Fruit fly (Drosophila melanogaster): ENCODE results near the gene CG43273.

DNA sequence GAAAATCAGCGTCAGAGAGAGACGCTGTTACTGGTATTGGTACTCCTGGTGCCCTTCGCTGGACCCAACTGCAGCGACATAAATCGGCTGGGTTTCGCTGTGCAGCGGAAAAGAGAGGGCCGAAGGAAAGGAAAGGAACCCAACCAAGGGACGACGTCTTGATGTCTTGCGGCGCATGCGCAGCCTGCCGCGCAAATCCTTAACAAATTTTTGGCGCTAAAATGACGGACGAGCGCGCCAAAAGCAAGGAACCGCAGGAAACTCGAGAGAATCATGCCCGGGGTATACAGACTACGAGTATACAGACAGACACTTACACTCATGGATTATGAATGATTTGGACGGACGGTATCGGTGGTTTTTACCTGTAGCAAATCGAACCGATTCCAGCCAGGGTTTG, 36.9 kb downstream of the CG43273 start:
- TF ChIP-seq CG14655 (GFP tag; optimal IDR thresholded peaks at IDR 0.05) (no peak), CG34367 (tag; optimal IDR thresholded peaks at IDR 0.05) (no peak), CG8159 (tag; optimal IDR thresholded peaks at IDR 0.05) (no peak), Pif1A (GFP tag; optimal IDR thresholded peaks at IDR 0.05) (no peak), Ets98B (GFP tag; IDR thresholded peaks at IDR 0.05) (no peak), gl (tag; optimal IDR thresholded peaks at IDR 0.05) (no peak), EcR (GFP tag; optimal IDR thresholded peaks at IDR 0.05) (no peak), CG4496 (GFP tag; IDR thresholded peaks at IDR 0.05) (no peak), CG12605 (GFP tag; IDR thresholded peaks at IDR 0.05) (no peak), CG32121 (GFP tag; IDR thresholded peaks at IDR 0.05) (no peak), CG9948 (tag; optimal IDR thresholded peaks at IDR 0.05) (no peak), Snoo (tag; optimal IDR thresholded peaks at IDR 0.05) (no peak)
